Worm (Caenorhabditis elegans): ENCODE measurements around the gene Y53C12B.7.

ce11 chrII:9724464-9724863 lies 28.6 kb downstream of the Y53C12B.7 start, which contains the start of gene cutl-2:
- TF ChIP-seq ztf-11 (tag; optimal IDR thresholded peaks at IDR 0.05) (no peak), Y55F3AM.14 (GFP tag; optimal IDR thresholded peaks at IDR 0.05) (no peak), nhr-11 (tag; optimal IDR thresholded peaks at IDR 0.05) (no peak), lin-39 (tag; optimal IDR thresholded peaks at IDR 0.05) (no peak), aly-2 (tag; optimal IDR thresholded peaks at IDR 0.05) (no peak), egl-27 (tag; optimal IDR thresholded peaks at IDR 0.05) (no peak), elt-3 (tag; optimal IDR thresholded peaks at IDR 0.05) (no peak), alr-1 (tag; optimal IDR thresholded peaks at IDR 0.05) (no peak), nhr-237 (tag; optimal IDR thresholded peaks at IDR 0.05) (no peak), nhr-129 (tag; optimal IDR thresholded peaks at IDR 0.05) (no peak), zag-1 (tag; optimal IDR thresholded peaks at IDR 0.05) (no peak), skn-1 (tag; optimal IDR thresholded peaks at IDR 0.05) (no peak), elt-1 (tag; optimal IDR thresholded peaks at IDR 0.05) (no peak), ztf-4 (tag; optimal IDR thresholded peaks at IDR 0.05) (no peak)
